Worm (Caenorhabditis elegans): ENCODE data around the gene str-41.

- TF ChIP-seq ceh-13 (GFP tag; optimal IDR thresholded peaks at IDR 0.05) (no peak), ama-1 (optimal IDR thresholded peaks at IDR 0.05) (no peak), flt-1 (GFP tag; IDR thresholded peaks at IDR 0.05) (no peak), aly-1 (tag; optimal IDR thresholded peaks at IDR 0.05) (no peak), tbx-37 (GFP tag; conservative IDR thresholded peaks at IDR 0.05) (no peak), ceh-36 (tag; optimal IDR thresholded peaks at IDR 0.05) (no peak), F13C5.2 (tag; optimal IDR thresholded peaks at IDR 0.05) (no peak), pes-1 (GFP tag; IDR thresholded peaks at IDR 0.05) (no peak), hnd-1 (tag; optimal IDR thresholded peaks at IDR 0.05) (no peak), tbx-11 (GFP tag; IDR thresholded peaks at IDR 0.05) (no peak), scrt-1 (GFP tag; IDR thresholded peaks at IDR 0.05) (no peak), sea-1 (GFP tag; conservative IDR thresholded peaks at IDR 0.05) (no peak), B0310.2 (tag; optimal IDR thresholded peaks at IDR 0.05) (no peak), tra-4 (tag; optimal IDR thresholded peaks at IDR 0.05) (no peak)
Measured at ce11 chrV:7426594-7426993, 14.8 kb downstream of the str-41 start, which contains the start of gene srw-68.
